Worm (Caenorhabditis elegans): Measurements from ENCODE around the gene fbxa-61.

The fbxa-61 gene

ce11 chrIII:1238704-1239103 lies at the start of gene fbxa-61:
Gene fbxa-61, plus strand, starts transcription at chrIII:1239048.
- no peak for TF ChIP-seq scrt-1 (GFP tag; IDR thresholded peaks at IDR 0.05)
- no peak for TF ChIP-seq ceh-36 (tag; optimal IDR thresholded peaks at IDR 0.05)
- TF ChIP-seq tra-4 (tag; optimal IDR thresholded peaks at IDR 0.05): no peak
- no peak for TF ChIP-seq sea-1 (GFP tag; conservative IDR thresholded peaks at IDR 0.05)
- no peak for TF ChIP-seq ceh-13 (GFP tag; optimal IDR thresholded peaks at IDR 0.05)

DNA sequence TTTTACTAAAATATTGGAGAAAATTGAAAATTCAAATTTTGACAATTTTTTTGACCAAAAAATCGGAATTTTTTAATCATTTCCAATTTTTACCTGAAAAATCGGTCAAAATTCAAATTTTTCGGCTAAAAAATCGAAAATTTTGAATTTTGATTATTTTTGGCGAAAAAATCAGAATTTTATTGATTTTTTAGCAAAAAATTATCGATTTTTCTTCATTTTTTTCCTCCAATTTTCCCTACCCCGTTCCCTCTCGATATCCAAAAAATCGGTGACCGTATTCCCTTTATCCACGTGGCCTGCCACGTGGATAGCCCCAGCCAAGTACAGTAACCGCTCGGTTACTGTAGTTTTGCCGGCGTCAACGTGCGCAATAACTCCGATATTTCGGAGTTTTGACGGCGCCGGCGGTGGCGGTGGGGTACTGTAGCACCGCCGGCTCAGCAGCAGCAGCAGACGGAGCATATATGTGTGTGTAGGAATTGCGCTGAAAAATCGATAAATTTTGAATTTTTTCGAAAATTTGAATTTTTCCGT lies 45.5 kb upstream of the fbxa-61 start, which contains the start of gene Y119D3B.14:
Gene Y119D3B.14, minus strand, starts transcription at position 487 of the 537 bp plus-strand sequence.
- no peak for TF ChIP-seq ama-1 (optimal IDR thresholded peaks at IDR 0.05)
- no peak for TF ChIP-seq scrt-1 (GFP tag; IDR thresholded peaks at IDR 0.05)
- no peak for TF ChIP-seq pes-1 (GFP tag; IDR thresholded peaks at IDR 0.05)
- TF ChIP-seq aly-1 (tag; optimal IDR thresholded peaks at IDR 0.05): no peak

ce11 chrIII:1196192-1196591 lies 42.7 kb upstream of the fbxa-61 start, which contains the start of gene dss-1:
Gene dss-1, minus strand, starts transcription at chrIII:1196292.
- TF ChIP-seq ceh-13 (GFP tag; optimal IDR thresholded peaks at IDR 0.05) (no peak), F13C5.2 (tag; optimal IDR thresholded peaks at IDR 0.05) (no peak), hmbx-1 (tag; optimal IDR thresholded peaks at IDR 0.05) (no peak)

- peak; percentile 8 for TF ChIP-seq hmg-4 (GFP tag; optimal IDR thresholded peaks at IDR 0.05)
- TF ChIP-seq flt-1 (GFP tag; IDR thresholded peaks at IDR 0.05): 0 out of 2 replicates have a peak, but pooled peaks have one; percentile 49
- TF ChIP-seq tra-4 (tag; optimal IDR thresholded peaks at IDR 0.05): no peak
- TF ChIP-seq hmbx-1 (tag; optimal IDR thresholded peaks at IDR 0.05): no peak
- TF ChIP-seq sea-1 (GFP tag; conservative IDR thresholded peaks at IDR 0.05): 0 out of 2 replicates have a peak, but pooled peaks have one; percentile 42
- TF ChIP-seq aly-1 (tag; optimal IDR thresholded peaks at IDR 0.05): no peak
- TF ChIP-seq F13C5.2 (tag; optimal IDR thresholded peaks at IDR 0.05): peak; percentile 69
- TF ChIP-seq pes-1 (GFP tag; IDR thresholded peaks at IDR 0.05): peak; percentile 64; the same call in 1 of the 2 replicates
Observed at ce11 chrIII:1201958-1202596, 36.8 kb upstream of the fbxa-61 start, which contains the start of the genes mrpl-45 and Y119D3B.12. Gene mrpl-45, minus strand, starts transcription at chrIII:1202008. Gene Y119D3B.12, plus strand, starts transcription at chrIII:1202546.

- TF ChIP-seq tbx-11 (GFP tag; IDR thresholded peaks at IDR 0.05) (no peak), hmg-4 (GFP tag; optimal IDR thresholded peaks at IDR 0.05) (no peak), ets-7 (tag; optimal IDR thresholded peaks at IDR 0.05) (no peak), ceh-13 (GFP tag; optimal IDR thresholded peaks at IDR 0.05) (no peak), sea-1 (GFP tag; conservative IDR thresholded peaks at IDR 0.05) (no peak), F13C5.2 (tag; optimal IDR thresholded peaks at IDR 0.05) (no peak), ama-1 (optimal IDR thresholded peaks at IDR 0.05) (no peak)
Observed at ce11 chrIII:1205421-1205820, 33.4 kb upstream of the fbxa-61 start.

DNA sequence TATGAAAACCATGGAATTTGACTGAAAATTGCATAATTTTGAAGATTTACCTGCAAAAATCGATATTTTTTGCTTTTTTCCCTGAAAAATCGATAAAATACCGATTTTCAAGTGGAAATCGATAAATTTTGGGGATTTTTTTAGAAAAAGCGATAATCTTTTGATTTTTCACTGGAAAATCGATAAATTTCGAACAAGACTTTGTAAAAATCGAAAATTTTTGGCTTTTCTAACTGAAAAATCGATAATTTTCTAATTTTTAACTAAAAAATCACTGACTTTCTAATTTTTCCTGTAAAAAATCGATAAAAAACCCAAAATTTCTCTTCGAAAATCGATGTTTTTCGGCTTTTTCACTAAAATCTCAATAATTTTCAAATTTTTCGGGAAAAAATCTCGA lies 32.5 kb upstream of the fbxa-61 start:
- no peak for TF ChIP-seq ceh-36 (tag; optimal IDR thresholded peaks at IDR 0.05)
- TF ChIP-seq ama-1 (optimal IDR thresholded peaks at IDR 0.05): no peak
- TF ChIP-seq F13C5.2 (tag; optimal IDR thresholded peaks at IDR 0.05): no peak
- no peak for TF ChIP-seq hmbx-1 (tag; optimal IDR thresholded peaks at IDR 0.05)
- TF ChIP-seq sea-1 (GFP tag; conservative IDR thresholded peaks at IDR 0.05): no peak
- no peak for TF ChIP-seq scrt-1 (GFP tag; IDR thresholded peaks at IDR 0.05)
- TF ChIP-seq flt-1 (GFP tag; IDR thresholded peaks at IDR 0.05): no peak

DNA sequence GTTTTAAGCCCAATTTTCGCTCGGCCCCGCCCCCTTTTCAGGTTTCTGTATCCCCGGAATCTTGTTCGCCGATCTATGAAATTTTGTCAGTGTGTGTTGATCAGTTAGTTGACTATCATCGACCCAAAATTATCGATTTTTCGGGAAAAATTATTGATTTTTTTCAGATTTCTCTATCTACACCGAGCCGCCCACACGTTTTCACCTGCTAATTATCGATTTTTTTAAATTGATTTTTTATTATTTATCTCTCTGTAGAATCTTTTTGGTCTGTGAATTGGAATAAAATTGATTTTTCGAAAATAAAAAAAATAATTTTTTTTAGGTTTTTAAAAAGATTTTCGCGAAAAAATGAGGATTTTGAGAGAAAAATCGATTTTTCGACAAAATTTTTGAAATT lies 31.8 kb upstream of the fbxa-61 start:
- TF ChIP-seq F13C5.2 (tag; optimal IDR thresholded peaks at IDR 0.05) (no peak), hnd-1 (tag; optimal IDR thresholded peaks at IDR 0.05) (no peak), ets-7 (tag; optimal IDR thresholded peaks at IDR 0.05) (no peak), ama-1 (optimal IDR thresholded peaks at IDR 0.05) (no peak), hmg-4 (GFP tag; optimal IDR thresholded peaks at IDR 0.05) (no peak), B0310.2 (tag; optimal IDR thresholded peaks at IDR 0.05) (no peak), tbx-11 (GFP tag; IDR thresholded peaks at IDR 0.05) (no peak), ceh-13 (GFP tag; optimal IDR thresholded peaks at IDR 0.05) (no peak), tra-4 (tag; optimal IDR thresholded peaks at IDR 0.05) (no peak), pes-1 (GFP tag; IDR thresholded peaks at IDR 0.05) (no peak)

ce11 chrIII:1207852-1208251 lies 31.0 kb upstream of the fbxa-61 start, which contains the start of gene orc-3:
Gene orc-3, plus strand, starts transcription at chrIII:1208133.
- TF ChIP-seq hmg-4 (GFP tag; optimal IDR thresholded peaks at IDR 0.05) (no peak), hmbx-1 (tag; optimal IDR thresholded peaks at IDR 0.05) (no peak), F13C5.2 (tag; optimal IDR thresholded peaks at IDR 0.05) (no peak), ets-7 (tag; optimal IDR thresholded peaks at IDR 0.05) (no peak), flt-1 (GFP tag; IDR thresholded peaks at IDR 0.05) (no peak), B0310.2 (tag; optimal IDR thresholded peaks at IDR 0.05) (no peak), ama-1 (optimal IDR thresholded peaks at IDR 0.05) (no peak), ceh-36 (tag; optimal IDR thresholded peaks at IDR 0.05) (no peak), sea-1 (GFP tag; conservative IDR thresholded peaks at IDR 0.05) (no peak), pes-1 (GFP tag; IDR thresholded peaks at IDR 0.05) (no peak), ceh-13 (GFP tag; optimal IDR thresholded peaks at IDR 0.05) (no peak), aly-1 (tag; optimal IDR thresholded peaks at IDR 0.05) (no peak), hnd-1 (tag; optimal IDR thresholded peaks at IDR 0.05) (no peak), tbx-37 (GFP tag; conservative IDR thresholded peaks at IDR 0.05) (no peak)

Data from whole organism, early embryonic.